Worm (Caenorhabditis elegans) whole organism, L2 larva: Measurements from ENCODE around the gene C34H4.5.

ENCODE experiments used
- C34F6.9 ChIP-seq: fragments of 150-350 bp; optimal IDR thresholded peaks from 2 replicates; lab custom pipeline; 2014; ENCODE audit warnings: missing biosample characterization, missing genetic modification characterization
- F13H6.1 ChIP-seq: sonication (generic microtip); optimal IDR thresholded peaks from 2 replicates; lab custom pipeline; 2016; ENCODE audit warnings: missing genetic modification characterization, missing compliant biosample characterization
- alr-1 ChIP-seq: fragments of 150-350 bp; optimal IDR thresholded peaks from 2 replicates; lab custom pipeline; 2014; ENCODE audit warnings: missing biosample characterization, missing genetic modification characterization
- aly-2 ChIP-seq: fragments of 150-350 bp; optimal IDR thresholded peaks from 2 replicates; lab custom pipeline; 2014; ENCODE audit warnings: missing biosample characterization, missing genetic modification characterization
- fos-1 ChIP-seq: fragments of 150-350 bp; optimal IDR thresholded peaks from 2 replicates; lab custom pipeline; 2014; ENCODE audit warnings: missing biosample characterization, missing genetic modification characterization
- nhr-25 ChIP-seq: fragments of 150-350 bp; sonication (generic microtip); optimal IDR thresholded peaks from 3 replicates; lab custom pipeline; 2014; ENCODE audit warnings: missing biosample characterization, missing genetic modification characterization
- nhr-77 ChIP-seq: fragments of 150-350 bp; optimal IDR thresholded peaks from 2 replicates; lab custom pipeline; 2014; ENCODE audit warnings: missing biosample characterization, missing genetic modification characterization
- ztf-11 ChIP-seq: sonication (generic microtip); optimal IDR thresholded peaks from 2 replicates; lab custom pipeline; 2017; ENCODE audit warnings: missing biosample characterization, missing genetic modification characterization

ce11 chrIV:1563476-1564131 is 13.6 kb upstream of the C34H4.5 start, which contains the start of gene Y41D4B.15:
- TF ChIP-seq ztf-11 (no peak), alr-1 (tag; lab: Kevin White, UChicago) (no peak), nhr-25 (tag; lab: Kevin White, UChicago) (no peak), nhr-77 (tag; lab: Kevin White, UChicago) (no peak), fos-1 (no peak), F13H6.1 (tag; lab: Kevin White, UChicago) (no peak), C34F6.9 (tag; lab: Kevin White, UChicago) (no peak), aly-2 (tag; lab: Kevin White, UChicago) (no peak)
